Worm (Caenorhabditis elegans) whole organism, L4 larva: ENCODE results near the gene fbxa-116.

Experiments
- D1046.2 ChIP-seq: fragments of 200-800 bp; sonication (Bioruptor generic); IDR thresholded peaks from 2 replicates; pipeline ENCODE4 v1.3.6; 2022; ENCODE audit warnings: missing genetic modification characterization, missing compliant biosample characterization
- F26F4.8 ChIP-seq: fragments of 200-800 bp; sonication (Bioruptor generic); conservative IDR thresholded peaks from 2 replicates; pipeline ENCODE4 v1.3.6; 2022; ENCODE audit warnings: missing genetic modification characterization, missing compliant biosample characterization
- F37D6.2 ChIP-seq: sonication (generic microtip); optimal IDR thresholded peaks from 2 replicates; lab custom pipeline; 2016; ENCODE audit warnings: mild to moderate bottlenecking, missing genetic modification characterization, missing compliant biosample characterization
- F44E2.7 ChIP-seq: fragments of 200-800 bp; sonication (Bioruptor generic); IDR thresholded peaks from 2 replicates; pipeline ENCODE4 v2.1.2; 2022; ENCODE audit warnings: missing genetic modification characterization, missing compliant biosample characterization
- F49E8.2 ChIP-seq: sonication (generic microtip); optimal IDR thresholded peaks from 2 replicates; lab custom pipeline; 2016; ENCODE audit warnings: missing compliant biosample characterization, mild to moderate bottlenecking, missing genetic modification characterization, borderline replicate concordance
- T26A8.4 ChIP-seq: fragments of 200-800 bp; sonication (Bioruptor generic); IDR thresholded peaks from 2 replicates; pipeline ENCODE4 v1.3.6; 2022; ENCODE audit warnings: missing genetic modification characterization, missing compliant biosample characterization
- Y48G9A.11 ChIP-seq: fragments of 200-800 bp; sonication (Bioruptor generic); IDR thresholded peaks from 2 replicates; pipeline ENCODE4 v1.3.6; 2022; ENCODE audit warnings: missing genetic modification reagents, missing genetic modification characterization, missing compliant biosample characterization
- Y5F2A.4 ChIP-seq: fragments of 200-800 bp; sonication (Bioruptor generic); optimal IDR thresholded peaks from 2 replicates; lab custom pipeline; 2018; ENCODE audit warnings: mild to moderate bottlenecking, missing genetic modification characterization, missing compliant biosample characterization
- ZK546.5 ChIP-seq, 2 experiments: sonication (generic microtip); optimal IDR thresholded peaks; 2 replicates each; lab custom pipeline; 2017; ENCODE audit warnings: missing biosample characterization in 2 of 2, missing genetic modification characterization in 2 of 2
- aha-1 ChIP-seq: fragments of 150-350 bp; peaks from one replicate; lab custom pipeline; 2014; ENCODE audit warnings: missing biosample characterization, missing genetic modification characterization
- aly-2 ChIP-seq: sonication (generic microtip); optimal IDR thresholded peaks from 2 replicates; lab custom pipeline; 2018; ENCODE audit warnings: missing biosample characterization, missing genetic modification characterization
- attf-4 ChIP-seq: sonication (generic microtip); optimal IDR thresholded peaks from 3 replicates; lab custom pipeline; 2017; ENCODE audit warnings: missing biosample characterization, missing genetic modification characterization
- ceh-20 ChIP-seq: fragments of 200-800 bp; sonication (Bioruptor generic); IDR thresholded peaks from 2 replicates; pipeline ENCODE4 v1.3.6; 2022; ENCODE audit warnings: missing genetic modification reagents, missing genetic modification characterization, missing compliant biosample characterization
- ceh-32 ChIP-seq: sonication (generic microtip); optimal IDR thresholded peaks from 2 replicates; lab custom pipeline; 2016; ENCODE audit warnings: mild to moderate bottlenecking, missing genetic modification characterization, missing compliant biosample characterization; ENCODE audit not compliant: poor library complexity
- daf-16 ChIP-seq, 3 experiments: sonication (generic microtip); optimal IDR thresholded peaks; 2 replicates each; lab custom pipeline; 2016 to 2017; ENCODE audit warnings: missing genetic modification characterization in 3 of 3, missing genetic modification reagents in 3 of 3, mild to moderate bottlenecking in 2 of 3, missing compliant biosample characterization in 2 of 3, missing biosample characterization in 1 of 3, moderate library complexity in 1 of 3
- dmd-6 ChIP-seq: fragments of 200-800 bp; sonication (Bioruptor generic); IDR thresholded peaks from 2 replicates; pipeline ENCODE4 v1.3.6; 2022; ENCODE audit warnings: missing genetic modification reagents, missing genetic modification characterization, missing compliant biosample characterization
- dmd-8 ChIP-seq: fragments of 200-800 bp; sonication (Bioruptor generic); IDR thresholded peaks from 2 replicates; pipeline ENCODE4 v1.3.6; 2022; ENCODE audit warnings: missing genetic modification characterization, missing compliant biosample characterization
- dmd-9 ChIP-seq: fragments of 200-800 bp; sonication (Bioruptor generic); IDR thresholded peaks from 2 replicates; pipeline ENCODE4 v1.3.6; 2022; ENCODE audit warnings: missing genetic modification reagents, missing genetic modification characterization, missing compliant biosample characterization
- dpl-1 ChIP-seq: fragments of 150-350 bp; optimal IDR thresholded peaks from 2 replicates; lab custom pipeline; 2014; ENCODE audit warnings: missing biosample characterization, missing genetic modification reagents, missing genetic modification characterization
- dve-1 ChIP-seq: sonication (generic microtip); optimal IDR thresholded peaks from 2 replicates; lab custom pipeline; 2017; ENCODE audit warnings: antibody characterized with exemption, mild to moderate bottlenecking, missing genetic modification characterization, missing compliant biosample characterization; ENCODE audit not compliant: insufficient read depth
- gei-8 ChIP-seq: fragments of 200-800 bp; sonication (Bioruptor generic); optimal IDR thresholded peaks from 2 replicates; lab custom pipeline; 2018; ENCODE audit warnings: mild to moderate bottlenecking, missing genetic modification characterization, missing compliant biosample characterization
- jun-1 ChIP-seq: fragments of 150-350 bp; optimal IDR thresholded peaks from 2 replicates; lab custom pipeline; 2014; ENCODE audit warnings: missing biosample characterization, missing genetic modification reagents, missing genetic modification characterization
- lin-1 ChIP-seq: fragments of 200-800 bp; sonication (Bioruptor generic); IDR thresholded peaks from 2 replicates; pipeline ENCODE4 v1.3.6; 2022; ENCODE audit warnings: missing genetic modification reagents, missing genetic modification characterization, missing compliant biosample characterization
- lin-13 ChIP-seq: fragments of 150-350 bp; optimal IDR thresholded peaks from 2 replicates; lab custom pipeline; 2014; ENCODE audit warnings: missing biosample characterization, missing genetic modification reagents, missing genetic modification characterization
- lin-29 ChIP-seq: fragments of 200-800 bp; sonication (Bioruptor generic); IDR thresholded peaks from 2 replicates; pipeline ENCODE4 v1.3.6; 2022; ENCODE audit warnings: missing genetic modification reagents, missing genetic modification characterization, missing compliant biosample characterization
- mes-2 ChIP-seq: sonication (generic microtip); optimal IDR thresholded peaks from 2 replicates; lab custom pipeline; 2016; ENCODE audit warnings: missing genotype, mild to moderate bottlenecking, missing genetic modification characterization, missing compliant biosample characterization; ENCODE audit not compliant: poor library complexity, severe bottlenecking
- mxl-2 ChIP-seq: fragments of 200-800 bp; sonication (Bioruptor generic); conservative IDR thresholded peaks from 2 replicates; pipeline ENCODE4 v1.3.6; 2022; ENCODE audit warnings: missing genetic modification reagents, missing genetic modification characterization, missing compliant biosample characterization
- mxl-3 ChIP-seq: fragments of 200-800 bp; sonication (Bioruptor generic); optimal IDR thresholded peaks from 2 replicates; lab custom pipeline; 2018; ENCODE audit warnings: mild to moderate bottlenecking, missing genetic modification characterization, missing compliant biosample characterization
- pha-4 ChIP-seq, 2 experiments: fragments of 150-350 bp in 1 of 2; fragments of 200-800 bp in 1 of 2; sonication (Bioruptor generic) in 1 of 2; IDR thresholded peaks in 1 of 2; optimal IDR thresholded peaks in 1 of 2; 2 replicates each; pipeline versions ENCODE4 v1.3.6 to Lab custom; 2014 to 2022; ENCODE audit warnings: missing genetic modification characterization in 2 of 2, missing genetic modification reagents in 2 of 2, missing biosample characterization in 1 of 2, missing compliant biosample characterization in 1 of 2
- saeg-2 ChIP-seq: fragments of 200-800 bp; sonication (Bioruptor generic); IDR thresholded peaks from 2 replicates; pipeline ENCODE4 v1.3.6; 2022; ENCODE audit warnings: missing genetic modification reagents, missing genetic modification characterization, missing compliant biosample characterization
- sdz-12 ChIP-seq: fragments of 200-800 bp; sonication (Bioruptor generic); optimal IDR thresholded peaks from 2 replicates; lab custom pipeline; 2018; ENCODE audit warnings: mild to moderate bottlenecking, missing genetic modification characterization, missing compliant biosample characterization
- set-16 ChIP-seq: fragments of 200-800 bp; sonication (Bioruptor generic); IDR thresholded peaks from 2 replicates; pipeline ENCODE4 v1.3.6; 2022; ENCODE audit warnings: missing genetic modification reagents, missing genetic modification characterization, missing compliant biosample characterization
- unc-39 ChIP-seq: sonication (generic microtip); optimal IDR thresholded peaks from 2 replicates; lab custom pipeline; 2017; ENCODE audit warnings: missing biosample characterization, missing genetic modification characterization
- unc-62 ChIP-seq, 3 experiments: fragments of 150-350 bp in 1 of 3; sonication (generic microtip); optimal IDR thresholded peaks in 2 of 3; peaks in 1 of 3; 1 replicate in 1 of 3; 2 replicates in 2 of 3; lab custom pipeline; 2014 to 2017; ENCODE audit warnings: missing biosample characterization in 3 of 3, missing genetic modification characterization in 3 of 3, missing genetic modification reagents in 3 of 3, missing genotype in 1 of 3
- zag-1 ChIP-seq: fragments of 150-350 bp; optimal IDR thresholded peaks from 2 replicates; lab custom pipeline; 2014; ENCODE audit warnings: missing biosample characterization, missing genetic modification characterization
- zfp-2 ChIP-seq: sonication (generic microtip); optimal IDR thresholded peaks from 2 replicates; lab custom pipeline; 2016; ENCODE audit warnings: mild to moderate bottlenecking, missing genetic modification characterization, missing compliant biosample characterization
- zfp-3 ChIP-seq: fragments of 200-800 bp; sonication (Bioruptor generic); conservative IDR thresholded peaks from 2 replicates; pipeline ENCODE4 v1.3.6; 2022; ENCODE audit warnings: missing genetic modification reagents, missing genetic modification characterization, missing compliant biosample characterization

fbxa-116 gene

DNA sequence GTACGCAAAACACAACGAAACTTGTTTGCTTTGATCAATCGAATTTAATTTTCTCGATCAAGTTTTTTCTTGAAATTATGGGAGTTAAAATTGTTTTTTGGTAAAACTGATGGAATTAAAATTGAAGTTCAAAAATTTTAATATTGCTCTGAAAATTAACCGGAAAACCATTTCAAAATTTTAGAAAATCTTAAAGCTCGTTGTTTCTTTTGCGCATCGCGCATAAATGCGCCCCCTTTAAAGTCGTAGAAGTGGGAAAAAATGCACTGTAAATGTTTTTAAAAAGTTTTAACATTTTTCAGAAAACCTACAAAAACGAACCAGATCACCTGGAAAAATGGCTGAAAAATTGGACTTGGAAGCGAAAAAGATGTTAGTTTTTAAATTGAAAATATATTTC, 14.4 kb upstream of the fbxa-116 start, which contains the start of gene fbxa-113:
Gene fbxa-113, plus strand, starts transcription at position 301 of the 400 bp plus-strand sequence.
- no peak for TF ChIP-seq mes-2 (tag; lab: Kevin White, UChicago)
- TF ChIP-seq zfp-3 (GFP tag; lab: Robert Waterston, UW), result no peak
- no peak for TF ChIP-seq F26F4.8 (GFP tag; lab: Robert Waterston, UW)
- TF ChIP-seq sdz-12 (GFP tag; lab: Kevin White, UChicago), result no peak
- no peak for TF ChIP-seq T26A8.4 (GFP tag; lab: Robert Waterston, UW)
- no peak for TF ChIP-seq lin-1 (GFP tag; lab: Robert Waterston, UW)
- TF ChIP-seq gei-8 (GFP tag; lab: Kevin White, UChicago), result no peak
- no peak for TF ChIP-seq ceh-20 (GFP tag; lab: Robert Waterston, UW)
- TF ChIP-seq, all 104 proteins: peak for 0

DNA sequence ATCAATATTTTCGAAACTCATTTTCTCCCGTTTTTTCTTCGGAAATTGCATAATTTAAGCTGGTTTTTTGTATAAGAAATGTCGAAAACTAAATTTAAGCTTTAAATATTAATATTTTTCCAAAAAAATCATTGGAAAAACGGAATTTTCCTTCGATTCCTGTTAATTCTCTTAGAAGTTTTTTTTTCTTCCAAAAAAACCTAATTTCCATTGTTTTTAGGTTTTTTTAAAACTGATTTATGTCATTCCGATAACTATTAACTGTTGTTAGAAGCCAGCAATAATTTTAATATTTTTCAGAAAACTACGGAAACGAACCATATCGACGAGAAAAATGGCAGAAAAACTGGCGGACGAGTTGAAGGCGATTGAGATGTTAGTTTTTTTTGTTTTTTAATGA, 12.6 kb upstream of the fbxa-116 start, which contains the start of gene fbxa-114:
Gene fbxa-114, plus strand, starts transcription at position 301 of the 400 bp plus-strand sequence.
- TF ChIP-seq unc-62 (GFP tag; optimal IDR thresholded peaks at IDR 0.05 in 1 of 2; lab: Kevin White, UChicago) (no peak), unc-62 (tag; optimal IDR thresholded peaks at IDR 0.05; lab: Kevin White, UChicago) (no peak), dmd-6 (GFP tag; lab: Robert Waterston, UW) (no peak), dpl-1 (GFP tag; lab: Kevin White, UChicago) (no peak), aha-1 (tag; lab: Kevin White, UChicago) (peak; percentile 55), ZK546.5 (tag; optimal IDR thresholded peaks at IDR 0.05; lab: Kevin White, UChicago) (no peak), aly-2 (tag; lab: Kevin White, UChicago) (no peak)

DNA sequence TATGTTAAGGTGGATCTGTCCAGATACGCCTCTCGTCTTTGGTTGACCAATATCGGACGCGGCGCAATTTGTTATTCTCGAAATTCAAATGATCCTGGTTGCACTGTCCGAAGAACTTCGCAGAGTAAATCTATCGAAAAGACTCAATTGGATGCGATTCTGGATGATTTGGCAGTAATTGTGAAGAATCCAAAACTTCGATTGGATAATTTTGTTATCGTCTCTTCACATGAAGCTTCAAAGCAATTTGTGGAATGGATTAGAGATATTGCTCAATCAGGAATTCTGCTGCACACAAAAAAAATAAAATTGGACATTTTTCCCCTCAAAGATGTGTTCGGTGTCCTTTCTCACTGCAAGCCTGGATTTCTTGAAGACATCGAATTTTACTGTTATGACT, 11.0 kb upstream of the fbxa-116 start:
- no peak for TF ChIP-seq dmd-8 (GFP tag; lab: Robert Waterston, UW)
- peak in 1 of 2 experiments; percentile 93 for TF ChIP-seq unc-62 (GFP tag; optimal IDR thresholded peaks at IDR 0.05 in 1 of 2; lab: Kevin White, UChicago)
- no peak for TF ChIP-seq unc-62 (tag; optimal IDR thresholded peaks at IDR 0.05; lab: Kevin White, UChicago)
- no peak for TF ChIP-seq saeg-2 (GFP tag; lab: Robert Waterston, UW)
- TF ChIP-seq, all 104 proteins: peak for 1

DNA sequence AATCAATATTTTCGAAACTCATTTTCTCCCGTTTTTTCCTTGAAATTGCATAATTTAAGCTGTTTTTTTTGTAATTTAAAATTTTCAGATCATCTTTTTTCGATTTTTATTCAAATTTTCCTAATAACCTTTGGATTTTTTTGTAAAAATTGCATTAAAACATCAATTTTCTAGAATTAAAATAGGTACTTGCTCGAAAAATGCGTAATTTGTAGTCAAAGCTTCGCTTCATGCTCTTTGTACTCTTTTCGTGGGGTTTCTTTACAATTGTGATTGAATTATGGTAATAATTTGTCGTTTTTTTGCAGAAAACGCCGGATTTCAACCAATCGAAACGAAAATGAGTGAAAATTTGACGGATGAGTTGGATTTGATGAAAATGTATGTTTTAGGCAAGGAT, 10.3 kb upstream of the fbxa-116 start, which contains the start of gene fog-2:
Gene fog-2, plus strand, starts transcription at position 301 of the 400 bp plus-strand sequence.
- no peak for TF ChIP-seq zfp-2 (tag; lab: Kevin White, UChicago)
- TF ChIP-seq aha-1 (tag; lab: Kevin White, UChicago), result no peak
- TF ChIP-seq lin-29 (GFP tag; lab: Robert Waterston, UW), result no peak
- no peak for TF ChIP-seq unc-39
- no peak for TF ChIP-seq ceh-32 (tag; lab: Kevin White, UChicago)
- no peak for TF ChIP-seq lin-1 (GFP tag; lab: Robert Waterston, UW)
- TF ChIP-seq, all 104 proteins: peak for 0

DNA sequence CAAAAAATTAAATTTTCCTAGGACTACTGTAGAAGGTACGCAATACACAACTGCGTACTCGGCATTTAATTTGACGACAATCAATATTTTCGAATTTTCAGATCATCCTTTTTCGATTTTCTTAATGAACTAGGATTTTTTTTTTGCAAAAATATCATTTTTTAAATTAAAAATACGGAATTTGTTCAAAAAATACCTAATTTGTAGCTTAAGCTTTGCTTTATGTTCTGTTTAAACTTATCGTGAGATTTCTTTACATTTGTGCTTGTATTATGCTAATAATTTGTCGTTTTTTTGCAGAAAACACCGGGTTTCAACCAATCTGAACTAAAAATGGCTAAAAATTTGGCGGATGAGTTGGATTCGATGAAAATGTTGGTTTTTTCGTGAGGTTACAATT, 8.0 kb upstream of the fbxa-116 start, which contains the start of gene ftr-1:
Gene ftr-1, plus strand, starts transcription at position 301 of the 400 bp plus-strand sequence.
- TF ChIP-seq mes-2 (tag; lab: Kevin White, UChicago) (no peak), mxl-3 (no peak), jun-1 (tag; lab: Kevin White, UChicago) (no peak), D1046.2 (GFP tag; lab: Robert Waterston, UW) (no peak), mxl-2 (GFP tag; lab: Robert Waterston, UW) (no peak), F37D6.2 (tag; lab: Kevin White, UChicago) (no peak)

DNA sequence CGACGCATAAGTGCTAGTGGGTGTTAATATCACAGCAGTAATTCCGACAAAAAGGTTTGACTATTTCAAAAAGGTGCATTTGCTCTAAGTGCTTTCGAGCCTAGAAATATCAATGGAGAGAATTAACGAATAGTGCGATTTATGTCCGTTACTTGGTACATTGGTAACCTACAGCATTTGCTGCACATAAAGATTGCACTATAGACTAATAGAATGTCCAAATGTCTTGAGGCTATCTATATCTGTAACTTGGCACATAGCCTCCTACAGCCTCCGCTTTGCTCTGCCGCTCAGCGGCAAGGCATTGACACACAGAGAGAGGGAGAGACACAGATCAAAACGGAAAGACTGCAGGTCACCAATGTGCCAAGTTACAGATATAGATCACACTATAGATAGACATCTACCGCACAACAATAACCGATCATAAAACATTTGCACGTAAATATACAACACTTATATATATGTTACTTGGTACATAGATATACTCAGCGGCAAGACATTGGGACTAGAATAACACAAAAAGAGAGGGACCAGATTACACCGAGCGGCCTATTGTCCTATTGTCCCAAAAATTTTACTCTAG, 6.9 kb upstream of the fbxa-116 start, which contains the start of the genes srh-217 and Y113G7B.28:
Gene srh-217, minus strand, starts transcription at position 101 of the 586 bp plus-strand sequence.
Gene Y113G7B.28, plus strand, starts transcription at position 536 of the 586 bp plus-strand sequence.
- TF ChIP-seq Y5F2A.4 (GFP tag; lab: Kevin White, UChicago) (no peak), set-16 (GFP tag; lab: Robert Waterston, UW) (no peak), aha-1 (tag; lab: Kevin White, UChicago) (no peak), Y48G9A.11 (GFP tag; lab: Robert Waterston, UW) (no peak), dve-1 (no peak), attf-4 (no peak), F49E8.2 (tag; lab: Kevin White, UChicago) (no peak), unc-62 (GFP tag; optimal IDR thresholded peaks at IDR 0.05 in 1 of 2; lab: Kevin White, UChicago) (no peak), unc-62 (tag; optimal IDR thresholded peaks at IDR 0.05; lab: Kevin White, UChicago) (no peak), F44E2.7 (GFP tag; lab: Robert Waterston, UW) (no peak), dmd-8 (GFP tag; lab: Robert Waterston, UW) (no peak), zag-1 (tag; lab: Kevin White, UChicago) (no peak), daf-16 (GFP tag; optimal IDR thresholded peaks at IDR 0.05; lab: Kevin White, UChicago) (no peak), daf-16 (tag; optimal IDR thresholded peaks at IDR 0.05; lab: Kevin White, UChicago) (no peak), D1046.2 (GFP tag; lab: Robert Waterston, UW) (no peak), pha-4 (GFP tag; IDR thresholded peaks at IDR 0.05; lab: Robert Waterston, UW) (no peak), pha-4 (tag; optimal IDR thresholded peaks at IDR 0.05; lab: Kevin White, UChicago) (no peak), lin-13 (GFP tag; lab: Kevin White, UChicago) (no peak), dmd-9 (no peak)
